Fruit fly (Drosophila melanogaster): ENCODE measurements around the gene CG31371.
A peak's percentile ranks its signal among the peaks of the same experiment; 100 is the strongest.

CG31371 gene

dm6 chr3R:30512114-30512513 lies 8.8 kb upstream of the CG31371 start, which contains the start of gene PH4alphaNE2:
PH4alphaNE2 (minus strand) TSS chr3R:30512214.
- TF ChIP-seq sv (GFP tag; optimal IDR thresholded peaks at IDR 0.05) (no peak), GATAd (GFP tag; optimal IDR thresholded peaks at IDR 0.05) (no peak), dsf (GFP tag; optimal IDR thresholded peaks at IDR 0.05; ENCODE audit: borderline replicate concordance) (no peak), Vsx2 (GFP tag; optimal IDR thresholded peaks at IDR 0.05; ENCODE audit: partially characterized antibody) (no peak), ey (GFP tag; optimal IDR thresholded peaks at IDR 0.05) (no peak), pan (optimal IDR thresholded peaks at IDR 0.05) (no peak), Hr78 (GFP tag; optimal IDR thresholded peaks at IDR 0.05) (no peak), CG32264 (GFP tag; optimal IDR thresholded peaks at IDR 0.05) (no peak), woc (GFP tag; optimal IDR thresholded peaks at IDR 0.05) (no peak), br (GFP tag; optimal IDR thresholded peaks at IDR 0.05) (no peak), Abd-B (GFP tag; optimal IDR thresholded peaks at IDR 0.05) (no peak), Rel (GFP tag; optimal IDR thresholded peaks at IDR 0.05) (no peak), Rel (tag; optimal IDR thresholded peaks at IDR 0.05) (no peak), Jra (GFP tag; optimal IDR thresholded peaks at IDR 0.05) (no peak), OdsH (GFP tag; optimal IDR thresholded peaks at IDR 0.05) (no peak), Hr83 (GFP tag; optimal IDR thresholded peaks at IDR 0.05; ENCODE audit: poor library complexity, severe bottlenecking) (no peak)

DNA sequence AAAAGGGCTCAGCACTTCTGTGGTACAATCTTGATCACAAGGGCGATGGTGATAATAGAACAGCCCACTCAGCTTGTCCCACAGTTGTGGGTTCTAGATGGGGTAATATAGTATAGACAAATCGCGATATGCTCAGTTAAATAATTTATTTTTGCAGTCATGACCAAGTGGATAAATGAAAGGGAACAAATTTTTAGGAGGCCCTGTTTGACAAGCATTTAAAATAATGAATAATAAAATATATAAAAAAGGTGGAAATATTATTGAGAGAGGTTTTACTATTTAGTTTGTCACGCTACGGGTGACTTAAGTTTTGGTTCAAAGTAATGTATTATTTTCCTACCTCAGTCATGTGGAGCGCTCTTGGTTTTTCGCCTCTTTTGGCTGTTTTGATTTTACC lies 4.4 kb upstream of the CG31371 start, which contains the start of gene CG34041:
Gene CG34041 (plus strand): TSS at position 301 of the 400 bp plus-strand sequence.
- no peak for TF ChIP-seq dmrt93B (GFP tag; optimal IDR thresholded peaks at IDR 0.05)
- no peak for TF ChIP-seq rgr (GFP tag; optimal IDR thresholded peaks at IDR 0.05)
- TF ChIP-seq h (GFP tag; optimal IDR thresholded peaks at IDR 0.05): no peak
- TF ChIP-seq CG32264 (GFP tag; optimal IDR thresholded peaks at IDR 0.05): no peak
- no peak for TF ChIP-seq dsf (GFP tag; optimal IDR thresholded peaks at IDR 0.05; ENCODE audit: borderline replicate concordance)
- no peak for TF ChIP-seq N (GFP tag; optimal IDR thresholded peaks at IDR 0.05)
- TF ChIP-seq Abd-B (GFP tag; optimal IDR thresholded peaks at IDR 0.05): no peak
- TF ChIP-seq Dif (GFP tag; optimal IDR thresholded peaks at IDR 0.05; ENCODE audit: partially characterized antibody): no peak
- TF ChIP-seq CG9705 (GFP tag; optimal IDR thresholded peaks at IDR 0.05): no peak
- no peak for TF ChIP-seq psq (GFP tag; optimal IDR thresholded peaks at IDR 0.05)
- TF ChIP-seq tai (GFP tag; optimal IDR thresholded peaks at IDR 0.05): no peak
- no peak for TF ChIP-seq woc (GFP tag; optimal IDR thresholded peaks at IDR 0.05)
- no peak for TF ChIP-seq ey (GFP tag; optimal IDR thresholded peaks at IDR 0.05)
- no peak for TF ChIP-seq Hnf4 (GFP tag; optimal IDR thresholded peaks at IDR 0.05)
- TF ChIP-seq HLH106 (tag; optimal IDR thresholded peaks at IDR 0.05): no peak

dm6 chr3R:30505561-30506037 lies 2.3 kb upstream of the CG31371 start, which contains the start of the genes PH4alphaSG1 and CG15539:
PH4alphaSG1 (minus strand) TSS chr3R:30505661.
CG15539 (plus strand) TSS chr3R:30505987.
- TF ChIP-seq dsf (GFP tag; optimal IDR thresholded peaks at IDR 0.05; ENCODE audit: borderline replicate concordance): no peak
- no peak for TF ChIP-seq Hr83 (GFP tag; optimal IDR thresholded peaks at IDR 0.05; ENCODE audit: poor library complexity, severe bottlenecking)
- TF ChIP-seq Hnf4 (GFP tag; optimal IDR thresholded peaks at IDR 0.05): no peak
- TF ChIP-seq brk (GFP tag; optimal IDR thresholded peaks at IDR 0.05): no peak
- no peak for TF ChIP-seq pan (optimal IDR thresholded peaks at IDR 0.05)
- TF ChIP-seq Sp1 (GFP tag; optimal IDR thresholded peaks at IDR 0.05): no peak
- TF ChIP-seq usp (GFP tag; optimal IDR thresholded peaks at IDR 0.05): no peak
- TF ChIP-seq Jra (GFP tag; optimal IDR thresholded peaks at IDR 0.05): no peak
- TF ChIP-seq foxo (GFP tag; optimal IDR thresholded peaks at IDR 0.05): no peak
- no peak for TF ChIP-seq Rel (GFP tag; optimal IDR thresholded peaks at IDR 0.05)
- no peak for TF ChIP-seq Rel (tag; optimal IDR thresholded peaks at IDR 0.05)
- no peak for TF ChIP-seq Hr78 (GFP tag; optimal IDR thresholded peaks at IDR 0.05)
- TF ChIP-seq ey (GFP tag; optimal IDR thresholded peaks at IDR 0.05): no peak
- no peak for TF ChIP-seq h (GFP tag; optimal IDR thresholded peaks at IDR 0.05)

- no peak for TF ChIP-seq brk (GFP tag; optimal IDR thresholded peaks at IDR 0.05)
- no peak for TF ChIP-seq psq (GFP tag; optimal IDR thresholded peaks at IDR 0.05)
- no peak for TF ChIP-seq GATAd (GFP tag; optimal IDR thresholded peaks at IDR 0.05)
- no peak for TF ChIP-seq dsf (GFP tag; optimal IDR thresholded peaks at IDR 0.05; ENCODE audit: borderline replicate concordance)
- no peak for TF ChIP-seq lola (GFP tag; optimal IDR thresholded peaks at IDR 0.05)
- TF ChIP-seq Rel (GFP tag; optimal IDR thresholded peaks at IDR 0.05): no peak
- TF ChIP-seq Rel (tag; optimal IDR thresholded peaks at IDR 0.05): no peak
- TF ChIP-seq sage (GFP tag; optimal IDR thresholded peaks at IDR 0.05): no peak
- no peak for TF ChIP-seq Hr78 (GFP tag; optimal IDR thresholded peaks at IDR 0.05)
- TF ChIP-seq HLH106 (tag; optimal IDR thresholded peaks at IDR 0.05): peak; percentile 55
- TF ChIP-seq Dif (GFP tag; optimal IDR thresholded peaks at IDR 0.05; ENCODE audit: partially characterized antibody): no peak
- TF ChIP-seq Jra (GFP tag; optimal IDR thresholded peaks at IDR 0.05): no peak
- no peak for TF ChIP-seq Mio (GFP tag; optimal IDR thresholded peaks at IDR 0.05)
- peak; percentile 15 for TF ChIP-seq dmrt93B (GFP tag; optimal IDR thresholded peaks at IDR 0.05)
- TF ChIP-seq fru (GFP tag; optimal IDR thresholded peaks at IDR 0.05): peak; percentile 50
- TF ChIP-seq foxo (GFP tag; optimal IDR thresholded peaks at IDR 0.05): peak in 1 of 2 experiments; percentile 67
- TF ChIP-seq Hr83 (GFP tag; optimal IDR thresholded peaks at IDR 0.05; ENCODE audit: poor library complexity, severe bottlenecking): no peak
- TF ChIP-seq br (GFP tag; optimal IDR thresholded peaks at IDR 0.05): peak; percentile 66
- TF ChIP-seq Abd-B (GFP tag; optimal IDR thresholded peaks at IDR 0.05): no peak
- no peak for TF ChIP-seq Sp1 (GFP tag; optimal IDR thresholded peaks at IDR 0.05)
- TF ChIP-seq dl (GFP tag; optimal IDR thresholded peaks at IDR 0.05; ENCODE audit: insufficient read depth in 1 of 2, partially characterized antibody in 2 of 2): no peak
- no peak for TF ChIP-seq jim (GFP tag; optimal IDR thresholded peaks at IDR 0.05)
- no peak for TF ChIP-seq CrebA (GFP tag; optimal IDR thresholded peaks at IDR 0.05; ENCODE audit: borderline replicate concordance)
- TF ChIP-seq usp (GFP tag; optimal IDR thresholded peaks at IDR 0.05): no peak
- TF ChIP-seq ey (GFP tag; optimal IDR thresholded peaks at IDR 0.05): peak; percentile 53
- no peak for TF ChIP-seq CG9705 (GFP tag; optimal IDR thresholded peaks at IDR 0.05)
- TF ChIP-seq Myc (optimal IDR thresholded peaks at IDR 0.05): no peak
- no peak for TF ChIP-seq Vsx2 (GFP tag; optimal IDR thresholded peaks at IDR 0.05; ENCODE audit: partially characterized antibody)
- TF ChIP-seq rgr (GFP tag; optimal IDR thresholded peaks at IDR 0.05): peak; percentile 60
- TF ChIP-seq woc (GFP tag; optimal IDR thresholded peaks at IDR 0.05): peak; percentile 18
- peak; percentile 18 for TF ChIP-seq pan (optimal IDR thresholded peaks at IDR 0.05)
- TF ChIP-seq Dfd (GFP tag; optimal IDR thresholded peaks at IDR 0.05): no peak
These were observed 2.1 kb downstream of the CG31371 start for dm6 chr3R:30501174-30501573.
